Fruit fly (Drosophila melanogaster): ENCODE measurements around the gene t-cup.

The t-cup gene

dm6 chr2L:12546043-12546942, 49.2 kb upstream of the t-cup start, which contains the start of gene bun (continued):
- TF ChIP-seq CG17186 (GFP tag; optimal IDR thresholded peaks at IDR 0.05) (peak; percentile 46), hth (optimal IDR thresholded peaks at IDR 0.05) (no peak), CG31441 (GFP tag; IDR thresholded peaks at IDR 0.05) (0 out of 2 replicates have a peak, but pooled peaks have one; percentile 19), CG9817 (tag; optimal IDR thresholded peaks at IDR 0.05) (peak; percentile 3), zfh1 (GFP tag; IDR thresholded peaks at IDR 0.05) (no peak), hkb (optimal IDR thresholded peaks at IDR 0.05) (no peak), hkb (GFP tag; IDR thresholded peaks at IDR 0.05) (no peak), CG1603 (tag; optimal IDR thresholded peaks at IDR 0.05) (peak; percentile 75), CG17359 (tag; optimal IDR thresholded peaks at IDR 0.05) (peak; percentile 21), CG2129 (GFP tag; IDR thresholded peaks at IDR 0.05; ENCODE audit: partially characterized antibody) (peak; percentile 99), CG12659 (GFP tag; optimal IDR thresholded peaks at IDR 0.05) (peak; percentile 89), stwl (tag; optimal IDR thresholded peaks at IDR 0.05) (peak; percentile 70), Hmr (GFP tag; optimal IDR thresholded peaks at IDR 0.05) (peak; percentile 70), Blimp-1 (GFP tag; optimal IDR thresholded peaks at IDR 0.05) (no peak), CG17385 (GFP tag; optimal IDR thresholded peaks at IDR 0.05) (peak; percentile 7), Myb (GFP tag; optimal IDR thresholded peaks at IDR 0.05) (peak; percentile 12), pho (GFP tag; optimal IDR thresholded peaks at IDR 0.05) (peak; percentile 8), gcm (GFP tag; optimal IDR thresholded peaks at IDR 0.05) (peak; percentile 13), Opbp (GFP tag; IDR thresholded peaks at IDR 0.05; ENCODE audit: partially characterized antibody) (peak; percentile 99), CG12769 (tag; optimal IDR thresholded peaks at IDR 0.05) (peak; percentile 37), CG6272 (GFP tag; IDR thresholded peaks at IDR 0.05) (peak; percentile 31; the same call in 1 of the 2 replicates), mld (GFP tag; IDR thresholded peaks at IDR 0.05; ENCODE audit: partially characterized antibody) (peak; percentile 98), Dek (tag; optimal IDR thresholded peaks at IDR 0.05) (peak; percentile 0), fd102C (GFP tag; optimal IDR thresholded peaks at IDR 0.05) (no peak), Rfx (GFP tag; IDR thresholded peaks at IDR 0.05) (peak; percentile 60), CG14710 (tag; optimal IDR thresholded peaks at IDR 0.05) (peak; percentile 56), CG33213 (GFP tag; optimal IDR thresholded peaks at IDR 0.05) (peak; percentile 79), tll (GFP tag; optimal IDR thresholded peaks at IDR 0.05) (no peak), lola (GFP tag; optimal IDR thresholded peaks at IDR 0.05) (peak in 1 of 3 experiments; percentile 30), CG33557 (GFP tag; optimal IDR thresholded peaks at IDR 0.05) (no peak), CG6854 (GFP tag; optimal IDR thresholded peaks at IDR 0.05) (no peak), CG9932 (GFP tag; IDR thresholded peaks at IDR 0.05) (peak; percentile 82), Dfd (GFP tag; optimal IDR thresholded peaks at IDR 0.05) (no peak), CG11560 (tag; IDR thresholded peaks at IDR 0.05) (no peak; the same call in 2 of the 3 replicates), CG4360 (GFP tag; IDR thresholded peaks at IDR 0.05) (no peak), zen2 (GFP tag; IDR thresholded peaks at IDR 0.05; ENCODE audit: partially characterized antibody) (peak; percentile 100), ab (GFP tag; optimal IDR thresholded peaks at IDR 0.05) (no peak), CG34376 (GFP tag; optimal IDR thresholded peaks at IDR 0.05) (peak; percentile 13), sna (GFP tag; IDR thresholded peaks at IDR 0.05; ENCODE audit: partially characterized antibody) (peak; percentile 99), z (GFP tag; IDR thresholded peaks at IDR 0.05) (no peak), Doc3 (GFP tag; IDR thresholded peaks at IDR 0.05; ENCODE audit: partially characterized antibody) (peak; percentile 99), Dip2 (GFP tag; IDR thresholded peaks at IDR 0.05) (no peak), CG3163 (GFP tag; optimal IDR thresholded peaks at IDR 0.05) (peak; percentile 50), row (GFP tag; IDR thresholded peaks at IDR 0.05) (peak; percentile 28; the same call in 1 of the 3 replicates), CoRest (tag; optimal IDR thresholded peaks at IDR 0.05) (peak; percentile 25), ssp (GFP tag; IDR thresholded peaks at IDR 0.05) (no peak), Hr51 (GFP tag; optimal IDR thresholded peaks at IDR 0.05) (no peak)
